Fruit fly (Drosophila melanogaster): ENCODE data around the gene ldd.
A peak's percentile ranks its signal among the peaks of the same experiment; 100 is the strongest.

ldd gene

dm6 chrX:21080335-21080734 is 43.1 kb upstream of the ldd start:
- TF ChIP-seq Dip2 (GFP tag; IDR thresholded peaks at IDR 0.05) (no peak), ac (GFP tag; optimal IDR thresholded peaks at IDR 0.05) (no peak), Abd-B (GFP tag; optimal IDR thresholded peaks at IDR 0.05) (no peak), Aef1 (GFP tag; IDR thresholded peaks at IDR 0.05) (no peak), HLH54F (GFP tag; optimal IDR thresholded peaks at IDR 0.05) (no peak), CG12744 (GFP tag; optimal IDR thresholded peaks at IDR 0.05) (no peak), sd (tag; optimal IDR thresholded peaks at IDR 0.05) (no peak), pum (GFP tag; optimal IDR thresholded peaks at IDR 0.05) (no peak), Poxn (GFP tag; IDR thresholded peaks at IDR 0.05) (no peak), CG14710 (tag; optimal IDR thresholded peaks at IDR 0.05) (no peak), CG2199 (GFP tag; IDR thresholded peaks at IDR 0.05) (peak; percentile 15; the same call in 1 of the 3 replicates), HHEX (GFP tag; optimal IDR thresholded peaks at IDR 0.05) (no peak), CG17328 (GFP tag; IDR thresholded peaks at IDR 0.05) (no peak), ssp (GFP tag; IDR thresholded peaks at IDR 0.05) (no peak), CG32767 (GFP tag; IDR thresholded peaks at IDR 0.05) (0 out of 2 replicates have a peak, but pooled peaks have one; percentile 25), CG15514 (GFP tag; optimal IDR thresholded peaks at IDR 0.05) (no peak), ato (GFP tag; IDR thresholded peaks at IDR 0.05; ENCODE audit: partially characterized antibody) (no peak), hbn (GFP tag; IDR thresholded peaks at IDR 0.05; ENCODE audit: partially characterized antibody) (no peak), CG10321 (GFP tag; IDR thresholded peaks at IDR 0.05) (peak; percentile 67; the same call in 1 of the 2 replicates), mld (GFP tag; IDR thresholded peaks at IDR 0.05; ENCODE audit: partially characterized antibody) (no peak), Scr (GFP tag; IDR thresholded peaks at IDR 0.05; ENCODE audit: partially characterized antibody) (no peak), btn (GFP tag; optimal IDR thresholded peaks at IDR 0.05) (no peak), gfzf (GFP tag; optimal IDR thresholded peaks at IDR 0.05) (peak; percentile 13), B-H2 (GFP tag; optimal IDR thresholded peaks at IDR 0.05) (no peak), tup (GFP tag; optimal IDR thresholded peaks at IDR 0.05) (no peak), CG16863 (GFP tag; optimal IDR thresholded peaks at IDR 0.05) (no peak), exex (tag; optimal IDR thresholded peaks at IDR 0.05) (no peak), ara (GFP tag; IDR thresholded peaks at IDR 0.05) (no peak), lilli (GFP tag; optimal IDR thresholded peaks at IDR 0.05) (no peak), CG12219 (GFP tag; optimal IDR thresholded peaks at IDR 0.05) (no peak), CG8290 (GFP tag; optimal IDR thresholded peaks at IDR 0.05) (no peak), CG8290 (tag; optimal IDR thresholded peaks at IDR 0.05) (peak in 1 of 2 experiments; percentile 0), stwl (tag; optimal IDR thresholded peaks at IDR 0.05) (peak; percentile 70), hkb (optimal IDR thresholded peaks at IDR 0.05) (no peak), hkb (GFP tag; IDR thresholded peaks at IDR 0.05) (no peak), Dad (GFP tag; optimal IDR thresholded peaks at IDR 0.05) (no peak), nom (GFP tag; optimal IDR thresholded peaks at IDR 0.05) (no peak)

dm6 chrX:21083246-21083645 is 40.2 kb upstream of the ldd start:
- TF ChIP-seq CG10267 (tag; optimal IDR thresholded peaks at IDR 0.05) (no peak), CG7372 (GFP tag; IDR thresholded peaks at IDR 0.05) (no peak), ato (GFP tag; IDR thresholded peaks at IDR 0.05; ENCODE audit: partially characterized antibody) (no peak), sens (GFP tag) (peak; percentile 7), Elba2 (GFP tag; optimal IDR thresholded peaks at IDR 0.05) (no peak), CG8290 (GFP tag; optimal IDR thresholded peaks at IDR 0.05) (peak; percentile 59), CG8290 (tag; optimal IDR thresholded peaks at IDR 0.05) (peak in 1 of 2 experiments; percentile 55), ara (GFP tag; IDR thresholded peaks at IDR 0.05) (no peak), CG6791 (GFP tag; IDR thresholded peaks at IDR 0.05; ENCODE audit: partially characterized antibody) (0 out of 3 replicates have a peak, but pooled peaks have one; percentile 27), CG2199 (GFP tag; IDR thresholded peaks at IDR 0.05) (0 out of 3 replicates have a peak, but pooled peaks have one; percentile 47), CG31365 (tag; optimal IDR thresholded peaks at IDR 0.05) (peak; percentile 93), stwl (tag; optimal IDR thresholded peaks at IDR 0.05) (peak; percentile 67), esg (GFP tag; conservative IDR thresholded peaks at IDR 0.05) (no peak), stc (GFP tag; IDR thresholded peaks at IDR 0.05) (no peak), slbo (GFP tag; IDR thresholded peaks at IDR 0.05) (no peak), Ets65A (GFP tag) (peak; percentile 22), wek (GFP tag; optimal IDR thresholded peaks at IDR 0.05) (no peak), Dfd (GFP tag; optimal IDR thresholded peaks at IDR 0.05) (peak in 1 of 2 experiments; percentile 61)
